Worm (Caenorhabditis elegans): ENCODE data around the gene lntl-1.

The lntl-1 gene

DNA sequence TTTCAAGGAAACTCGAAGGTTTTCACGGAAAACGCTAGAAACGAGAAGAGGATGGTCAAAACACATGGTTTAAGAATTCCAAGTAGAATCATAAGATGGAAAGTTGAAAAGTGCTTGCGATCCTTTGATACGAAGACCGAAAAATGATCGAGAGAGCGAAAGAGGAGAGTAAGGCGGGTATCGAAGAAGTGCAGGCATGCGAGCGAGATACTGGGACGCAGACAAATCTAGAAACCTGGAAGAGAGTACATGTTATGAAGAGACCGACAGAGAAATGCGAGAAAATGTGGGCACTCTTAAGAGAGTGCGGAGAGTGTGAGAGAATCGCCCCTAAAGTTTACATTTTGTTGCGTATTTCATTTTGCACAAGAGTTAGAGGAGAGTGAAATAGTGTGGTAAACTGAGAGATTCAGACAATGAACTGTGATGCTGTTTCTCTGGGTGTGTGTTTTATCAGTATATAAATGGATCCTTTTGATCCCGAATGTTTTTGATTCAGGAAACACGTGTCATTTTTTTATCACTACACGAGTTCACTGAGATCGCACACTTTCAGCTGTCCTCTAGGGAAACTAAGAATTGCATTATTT is 52.8 kb downstream of the lntl-1 start (continued):
- TF ChIP-seq snpc-4 (GFP tag; optimal IDR thresholded peaks at IDR 0.05) (no peak), snpc-4 (tag; optimal IDR thresholded peaks at IDR 0.05) (peak in 3 of 4 experiments; percentile 22 to 49 (median 28)), ceh-27 (GFP tag; optimal IDR thresholded peaks at IDR 0.05) (peak; percentile 62), lin-40 (tag; optimal IDR thresholded peaks at IDR 0.05) (peak; percentile 74), mel-28 (tag; optimal IDR thresholded peaks at IDR 0.05; ENCODE audit: borderline replicate concordance) (no peak), nfyb-1 (GFP tag; IDR thresholded peaks at IDR 0.05) (peak; percentile 32; the same call in 1 of the 2 replicates), madf-3 (GFP tag; IDR thresholded peaks at IDR 0.05) (no peak), egrh-3 (GFP tag; IDR thresholded peaks at IDR 0.05) (no peak), ama-1 (optimal IDR thresholded peaks at IDR 0.05) (no peak), ama-1 (GFP tag; optimal IDR thresholded peaks at IDR 0.05) (no peak), ceh-91 (GFP tag; IDR thresholded peaks at IDR 0.05) (no peak), nhr-80 (tag; optimal IDR thresholded peaks at IDR 0.05) (peak; percentile 71), F22D6.2 (tag; optimal IDR thresholded peaks at IDR 0.05) (peak; percentile 30), ets-4 (GFP tag; optimal IDR thresholded peaks at IDR 0.05) (no peak), lin-35 (GFP tag; optimal IDR thresholded peaks at IDR 0.05) (peak in 1 of 3 experiments; percentile 52), snpc-1.1 (tag; optimal IDR thresholded peaks at IDR 0.05; ENCODE audit: insufficient read depth) (no peak), B0336.3 (GFP tag; IDR thresholded peaks at IDR 0.05) (peak; percentile 45; the same call in 1 of the 2 replicates), ztf-26 (tag; optimal IDR thresholded peaks at IDR 0.05) (peak; percentile 9), let-526 (GFP tag; IDR thresholded peaks at IDR 0.05) (no peak), tbx-9 (tag; optimal IDR thresholded peaks at IDR 0.05; ENCODE audit: borderline replicate concordance) (no peak), F57A8.1 (GFP tag; optimal IDR thresholded peaks at IDR 0.05) (no peak), hmg-1.2 (GFP tag; IDR thresholded peaks at IDR 0.05) (peak; percentile 92), D2030.7 (GFP tag; IDR thresholded peaks at IDR 0.05) (no peak), F23B12.7 (tag; optimal IDR thresholded peaks at IDR 0.05; ENCODE audit: insufficient read depth) (no peak), nhr-179 (tag; optimal IDR thresholded peaks at IDR 0.05) (no peak), hlh-12 (tag; optimal IDR thresholded peaks at IDR 0.05) (no peak), ztf-28 (GFP tag; IDR thresholded peaks at IDR 0.05) (no peak)

DNA sequence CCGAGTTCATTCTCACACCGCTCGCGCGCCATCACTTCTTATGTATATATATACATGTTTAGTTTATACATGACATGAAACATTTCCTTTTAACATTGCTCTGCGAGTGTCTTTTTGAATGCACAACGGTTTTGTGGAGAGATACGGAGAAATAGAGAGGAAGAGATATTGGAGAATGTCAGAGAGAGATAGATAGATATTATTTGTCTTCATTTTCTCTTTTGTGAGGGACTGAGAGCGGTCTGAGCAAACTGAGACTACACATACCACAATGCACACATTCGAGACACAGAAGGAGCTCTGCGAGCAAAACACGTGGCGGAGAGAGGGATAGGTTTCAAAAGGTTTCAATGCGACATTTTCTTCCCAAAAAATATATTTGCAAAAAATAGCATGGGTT is 53.6 kb downstream of the lntl-1 start:
- TF ChIP-seq lin-26 (GFP tag; IDR thresholded peaks at IDR 0.05): peak; percentile 46; the same call in 1 of the 2 replicates
- TF ChIP-seq snpc-1.3 (tag; optimal IDR thresholded peaks at IDR 0.05; ENCODE audit: insufficient read depth): no peak

DNA sequence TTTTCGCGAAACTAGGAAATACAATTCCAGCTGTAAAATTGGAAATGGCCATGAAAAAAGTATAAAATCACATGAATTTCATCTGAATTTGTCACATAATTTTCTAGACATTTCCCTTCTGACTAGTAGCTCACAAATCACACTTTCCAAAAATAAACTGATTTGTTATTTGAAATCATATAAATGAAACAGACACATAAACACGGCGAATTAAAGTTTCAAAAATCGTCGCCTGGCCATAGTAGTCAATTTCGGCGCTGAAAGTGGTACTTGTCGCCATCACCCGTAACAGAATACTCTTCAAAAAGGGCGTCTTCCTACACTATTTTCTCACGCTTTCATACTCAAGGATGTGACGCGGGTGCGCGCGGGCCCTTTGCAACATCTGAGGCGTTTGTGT is 54.2 kb downstream of the lntl-1 start:
- TF ChIP-seq ekl-4 (GFP tag; IDR thresholded peaks at IDR 0.05) (0 out of 2 replicates have a peak, but pooled peaks have one; percentile 17), Y56A3A.18 (GFP tag; IDR thresholded peaks at IDR 0.05) (no peak), lsy-27 (tag; optimal IDR thresholded peaks at IDR 0.05; ENCODE audit: borderline replicate concordance, insufficient read depth) (no peak), ceh-27 (GFP tag; optimal IDR thresholded peaks at IDR 0.05) (peak; percentile 50), madf-8 (GFP tag; conservative IDR thresholded peaks at IDR 0.05) (no peak), dox-1 (GFP tag; IDR thresholded peaks at IDR 0.05) (no peak)

DNA sequence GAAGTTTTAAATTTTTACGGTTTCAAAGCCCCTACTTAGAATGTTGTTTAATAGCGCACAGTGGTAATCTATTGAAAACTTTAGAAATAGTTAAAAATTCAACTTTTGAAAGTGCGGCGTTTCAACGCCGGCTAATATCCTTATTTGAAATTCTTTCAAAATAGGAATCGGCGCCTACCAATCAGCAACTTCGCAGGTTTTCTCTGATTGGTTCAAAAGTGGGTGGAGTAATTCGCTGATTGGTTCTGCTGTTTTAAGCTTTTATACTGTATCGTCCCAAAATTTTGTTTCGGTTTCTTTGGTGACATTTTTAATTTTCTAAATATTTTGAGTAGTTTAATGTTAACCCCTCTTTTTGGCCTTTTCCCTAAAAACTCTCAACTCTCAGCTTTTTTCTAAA is 54.9 kb downstream of the lntl-1 start:
- TF ChIP-seq nfyb-1 (GFP tag; IDR thresholded peaks at IDR 0.05): peak; percentile 70; the same call in 1 of the 2 replicates
- TF ChIP-seq attf-5 (GFP tag; optimal IDR thresholded peaks at IDR 0.05): no peak
